Worm (Caenorhabditis elegans) whole organism, L1 larva: ENCODE measurements around the gene nfi-1.
A peak's percentile ranks its signal among the peaks of the same experiment; 100 is the strongest.

Experiments
- blmp-1 ChIP-seq: fragments of 150-350 bp; optimal IDR thresholded peaks from 2 replicates; lab custom pipeline; 2014; ENCODE audit warnings: missing biosample characterization, missing genetic modification characterization
- fkh-10 ChIP-seq: sonication (generic microtip); optimal IDR thresholded peaks from 2 replicates; lab custom pipeline; 2017; ENCODE audit warnings: missing biosample characterization, missing genetic modification reagents, missing genetic modification characterization
- hpl-2 ChIP-seq: fragments of 150-350 bp; optimal IDR thresholded peaks from 2 replicates; lab custom pipeline; 2014; ENCODE audit warnings: missing biosample characterization, missing genetic modification reagents, missing genetic modification characterization
- nhr-11 ChIP-seq: fragments of 150-350 bp; optimal IDR thresholded peaks from 2 replicates; lab custom pipeline; 2014; ENCODE audit warnings: missing biosample characterization, missing genetic modification characterization
- unc-98 ChIP-seq: fragments of 200-800 bp; sonication (Bioruptor generic); IDR thresholded peaks from 2 replicates; pipeline ENCODE4 v1.3.6; 2022; ENCODE audit warnings: missing genetic modification characterization, missing compliant biosample characterization
- zip-4 ChIP-seq: fragments of 200-800 bp; sonication (Bioruptor generic); optimal IDR thresholded peaks from 2 replicates; lab custom pipeline; 2018; ENCODE audit warnings: mild to moderate bottlenecking, missing genetic modification characterization, moderate library complexity, missing compliant biosample characterization

- no peak for TF ChIP-seq unc-98 (GFP tag; lab: Robert Waterston, UW)
- peak; percentile 97 for TF ChIP-seq blmp-1
- no peak for TF ChIP-seq nhr-11 (tag; lab: Kevin White, UChicago)
- TF ChIP-seq hpl-2 (GFP tag; lab: Kevin White, UChicago) = no peak
- TF ChIP-seq zip-4 = no peak
- TF ChIP-seq fkh-10 = no peak
These were observed 7.4 kb downstream of the nfi-1 start for ce11 chrII:7545364-7545763.
